Worm (Caenorhabditis elegans) whole organism, L4 larva: ENCODE data around the gene R02E4.2.

ENCODE experiments used
- F10B5.3 ChIP-seq: sonication (generic microtip); optimal IDR thresholded peaks from 2 replicates; lab custom pipeline; 2016; ENCODE audit warnings: mild to moderate bottlenecking, missing genetic modification characterization, missing compliant biosample characterization
- R02D3.7 ChIP-seq: fragments of 150-350 bp; sonication (generic microtip); optimal IDR thresholded peaks from 3 replicates; lab custom pipeline; 2014; ENCODE audit warnings: missing biosample characterization, missing genetic modification characterization
- Y105C5A.15 ChIP-seq: fragments of 200-800 bp; sonication (Bioruptor generic); IDR thresholded peaks from 2 replicates; pipeline ENCODE4 v1.3.6; 2022; ENCODE audit warnings: missing genetic modification characterization, missing compliant biosample characterization
- Y5F2A.4 ChIP-seq: fragments of 200-800 bp; sonication (Bioruptor generic); optimal IDR thresholded peaks from 2 replicates; lab custom pipeline; 2018; ENCODE audit warnings: mild to moderate bottlenecking, missing genetic modification characterization, missing compliant biosample characterization
- ZK546.5 ChIP-seq, 2 experiments: sonication (generic microtip); optimal IDR thresholded peaks; 2 replicates each; lab custom pipeline; 2017; ENCODE audit warnings: missing biosample characterization in 2 of 2, missing genetic modification characterization in 2 of 2
- attf-4 ChIP-seq: sonication (generic microtip); optimal IDR thresholded peaks from 3 replicates; lab custom pipeline; 2017; ENCODE audit warnings: missing biosample characterization, missing genetic modification characterization
- ceh-20 ChIP-seq: fragments of 200-800 bp; sonication (Bioruptor generic); IDR thresholded peaks from 2 replicates; pipeline ENCODE4 v1.3.6; 2022; ENCODE audit warnings: missing genetic modification reagents, missing genetic modification characterization, missing compliant biosample characterization
- ceh-28 ChIP-seq: fragments of 150-350 bp; optimal IDR thresholded peaks from 2 replicates; lab custom pipeline; 2014; ENCODE audit warnings: missing biosample characterization, missing genetic modification reagents, missing genetic modification characterization
- ceh-32 ChIP-seq: sonication (generic microtip); optimal IDR thresholded peaks from 2 replicates; lab custom pipeline; 2016; ENCODE audit warnings: mild to moderate bottlenecking, missing genetic modification characterization, missing compliant biosample characterization; ENCODE audit not compliant: poor library complexity
- ceh-44 ChIP-seq: fragments of 200-800 bp; sonication (Bioruptor generic); IDR thresholded peaks from 2 replicates; pipeline ENCODE4 v1.3.6; 2022; ENCODE audit warnings: missing genetic modification reagents, missing genetic modification characterization, missing compliant biosample characterization
- ceh-62 ChIP-seq: sonication (generic microtip); optimal IDR thresholded peaks from 2 replicates; lab custom pipeline; 2017; ENCODE audit warnings: missing biosample characterization, missing genetic modification characterization
- ceh-82 ChIP-seq: sonication (generic microtip); optimal IDR thresholded peaks from 2 replicates; lab custom pipeline; 2017; ENCODE audit warnings: missing biosample characterization, missing genetic modification characterization
- ces-1 ChIP-seq: fragments of 150-350 bp; sonication (generic microtip); optimal IDR thresholded peaks from 4 replicates; lab custom pipeline; 2014; ENCODE audit warnings: missing biosample characterization, missing genetic modification reagents, missing genetic modification characterization
- ctbp-1 ChIP-seq: fragments of 200-800 bp; sonication (Bioruptor generic); IDR thresholded peaks from 2 replicates; pipeline ENCODE4 v1.3.6; 2022; ENCODE audit warnings: missing genetic modification reagents, missing genetic modification characterization, missing compliant biosample characterization
- daf-16 ChIP-seq, 3 experiments: sonication (generic microtip); optimal IDR thresholded peaks; 2 replicates each; lab custom pipeline; 2016 to 2017; ENCODE audit warnings: missing genetic modification characterization in 3 of 3, missing genetic modification reagents in 3 of 3, mild to moderate bottlenecking in 2 of 3, missing compliant biosample characterization in 2 of 3, missing biosample characterization in 1 of 3, moderate library complexity in 1 of 3
- duxl-1 ChIP-seq: sonication (generic microtip); optimal IDR thresholded peaks from 2 replicates; lab custom pipeline; 2016; ENCODE audit warnings: mild to moderate bottlenecking, missing genetic modification characterization, moderate library complexity, missing compliant biosample characterization; ENCODE audit not compliant: poor library complexity
- dve-1 ChIP-seq: sonication (generic microtip); optimal IDR thresholded peaks from 2 replicates; lab custom pipeline; 2017; ENCODE audit warnings: antibody characterized with exemption, mild to moderate bottlenecking, missing genetic modification characterization, missing compliant biosample characterization; ENCODE audit not compliant: insufficient read depth
- egl-27 ChIP-seq: sonication (generic microtip); optimal IDR thresholded peaks from 3 replicates; lab custom pipeline; 2017; ENCODE audit warnings: missing biosample characterization, missing genetic modification reagents, missing genetic modification characterization
- fkh-10 ChIP-seq: fragments of 150-350 bp; optimal IDR thresholded peaks from 2 replicates; lab custom pipeline; 2014; ENCODE audit warnings: missing biosample characterization, missing genetic modification reagents, missing genetic modification characterization
- hlh-11 ChIP-seq: fragments of 200-800 bp; sonication (Bioruptor generic); optimal IDR thresholded peaks from 2 replicates; lab custom pipeline; 2018; ENCODE audit warnings: mild to moderate bottlenecking, missing genetic modification characterization, missing compliant biosample characterization
- lim-7 ChIP-seq: fragments of 200-800 bp; sonication (Bioruptor generic); IDR thresholded peaks from 2 replicates; pipeline ENCODE4 v1.3.6; 2022; ENCODE audit warnings: missing genetic modification characterization, missing compliant biosample characterization
- lin-29 ChIP-seq: fragments of 200-800 bp; sonication (Bioruptor generic); IDR thresholded peaks from 2 replicates; pipeline ENCODE4 v1.3.6; 2022; ENCODE audit warnings: missing genetic modification reagents, missing genetic modification characterization, missing compliant biosample characterization
- lir-3 ChIP-seq: sonication (generic microtip); optimal IDR thresholded peaks from 2 replicates; lab custom pipeline; 2016; ENCODE audit warnings: mild to moderate bottlenecking, missing genetic modification characterization, missing compliant biosample characterization
- madf-5 ChIP-seq, 2 experiments: fragments of 200-800 bp; sonication (Bioruptor generic); IDR thresholded peaks; 2 replicates each; pipeline ENCODE4 v1.3.6; 2022; ENCODE audit warnings: missing compliant biosample characterization in 2 of 2, missing genetic modification characterization in 2 of 2
- mep-1 ChIP-seq: fragments of 150-350 bp; sonication (generic microtip); optimal IDR thresholded peaks from 3 replicates; lab custom pipeline; 2014; ENCODE audit warnings: missing biosample characterization, missing genetic modification characterization
- mes-2 ChIP-seq: sonication (generic microtip); optimal IDR thresholded peaks from 2 replicates; lab custom pipeline; 2016; ENCODE audit warnings: missing genotype, mild to moderate bottlenecking, missing genetic modification characterization, missing compliant biosample characterization; ENCODE audit not compliant: poor library complexity, severe bottlenecking
- mxl-2 ChIP-seq: fragments of 200-800 bp; sonication (Bioruptor generic); conservative IDR thresholded peaks from 2 replicates; pipeline ENCODE4 v1.3.6; 2022; ENCODE audit warnings: missing genetic modification reagents, missing genetic modification characterization, missing compliant biosample characterization
- nhr-10 ChIP-seq: fragments of 150-350 bp; optimal IDR thresholded peaks from 2 replicates; lab custom pipeline; 2014; ENCODE audit warnings: missing biosample characterization, missing genetic modification characterization
- nhr-111 ChIP-seq: fragments of 200-800 bp; sonication (Bioruptor generic); optimal IDR thresholded peaks from 2 replicates; lab custom pipeline; 2018; ENCODE audit warnings: mild to moderate bottlenecking, missing genetic modification characterization, missing compliant biosample characterization
- nhr-237 ChIP-seq: sonication (generic microtip); optimal IDR thresholded peaks from 2 replicates; lab custom pipeline; 2017; ENCODE audit warnings: missing biosample characterization, missing genetic modification characterization
- nhr-25 ChIP-seq: sonication (generic microtip); optimal IDR thresholded peaks from 2 replicates; lab custom pipeline; 2017; ENCODE audit warnings: missing genetic modification characterization, mild to moderate bottlenecking, missing compliant biosample characterization, antibody characterized with exemption, moderate library complexity, borderline replicate concordance; ENCODE audit not compliant: insufficient read depth
- nhr-41 ChIP-seq: fragments of 200-800 bp; sonication (Bioruptor generic); IDR thresholded peaks from 2 replicates; pipeline ENCODE4 v1.3.6; 2022; ENCODE audit warnings: missing genetic modification reagents, missing genetic modification characterization, missing compliant biosample characterization
- nhr-48 ChIP-seq: sonication (generic microtip); optimal IDR thresholded peaks from 2 replicates; lab custom pipeline; 2016; ENCODE audit warnings: mild to moderate bottlenecking, missing genetic modification characterization, missing compliant biosample characterization
- nhr-6 ChIP-seq: fragments of 150-350 bp; optimal IDR thresholded peaks from 2 replicates; lab custom pipeline; 2014; ENCODE audit warnings: missing biosample characterization, missing genetic modification characterization
- nhr-76 ChIP-seq: fragments of 150-350 bp; optimal IDR thresholded peaks from 2 replicates; lab custom pipeline; 2014; ENCODE audit warnings: missing biosample characterization, missing genetic modification characterization
- nhr-77 ChIP-seq: fragments of 150-350 bp; optimal IDR thresholded peaks from 2 replicates; lab custom pipeline; 2014; ENCODE audit warnings: missing biosample characterization, missing genetic modification characterization
- php-3 ChIP-seq: fragments of 200-800 bp; sonication (Bioruptor generic); IDR thresholded peaks from 2 replicates; pipeline ENCODE4 v1.3.6; 2022; ENCODE audit warnings: missing genetic modification reagents, missing genetic modification characterization, missing compliant biosample characterization
- rbr-2 ChIP-seq: sonication (generic microtip); optimal IDR thresholded peaks from 2 replicates; lab custom pipeline; 2016; ENCODE audit warnings: missing genotype, missing genetic modification characterization, missing compliant biosample characterization
- sdz-12 ChIP-seq: fragments of 200-800 bp; sonication (Bioruptor generic); optimal IDR thresholded peaks from 2 replicates; lab custom pipeline; 2018; ENCODE audit warnings: mild to moderate bottlenecking, missing genetic modification characterization, missing compliant biosample characterization
- set-16 ChIP-seq: fragments of 200-800 bp; sonication (Bioruptor generic); IDR thresholded peaks from 2 replicates; pipeline ENCODE4 v1.3.6; 2022; ENCODE audit warnings: missing genetic modification reagents, missing genetic modification characterization, missing compliant biosample characterization
- skn-1 ChIP-seq: fragments of 150-350 bp; optimal IDR thresholded peaks from 2 replicates; lab custom pipeline; 2014; ENCODE audit warnings: missing biosample characterization, missing genetic modification characterization
- snpc-4 ChIP-seq: fragments of 150-350 bp; optimal IDR thresholded peaks from 2 replicates; lab custom pipeline; 2014; ENCODE audit warnings: missing biosample characterization, missing genetic modification characterization
- spr-3 ChIP-seq: fragments of 200-800 bp; sonication (Bioruptor generic); optimal IDR thresholded peaks from 2 replicates; lab custom pipeline; 2018; ENCODE audit warnings: mild to moderate bottlenecking, missing genetic modification characterization, missing compliant biosample characterization
- tra-1 ChIP-seq: fragments of 200-800 bp; sonication (Bioruptor generic); IDR thresholded peaks from 2 replicates; pipeline ENCODE4 v1.3.6; 2022; ENCODE audit warnings: missing genetic modification reagents, missing genetic modification characterization, missing compliant biosample characterization
- unc-130 ChIP-seq: sonication (generic microtip); optimal IDR thresholded peaks from 2 replicates; lab custom pipeline; 2016; ENCODE audit warnings: missing genetic modification reagents, missing genetic modification characterization, missing compliant biosample characterization
- unc-62 ChIP-seq, 3 experiments: fragments of 150-350 bp in 1 of 3; sonication (generic microtip); optimal IDR thresholded peaks in 2 of 3; peaks in 1 of 3; 1 replicate in 1 of 3; 2 replicates in 2 of 3; lab custom pipeline; 2014 to 2017; ENCODE audit warnings: missing biosample characterization in 3 of 3, missing genetic modification characterization in 3 of 3, missing genetic modification reagents in 3 of 3, missing genotype in 1 of 3
- zag-1 ChIP-seq: fragments of 150-350 bp; optimal IDR thresholded peaks from 2 replicates; lab custom pipeline; 2014; ENCODE audit warnings: missing biosample characterization, missing genetic modification characterization
- zip-11 ChIP-seq: fragments of 200-800 bp; sonication (Bioruptor generic); IDR thresholded peaks from 2 replicates; pipeline ENCODE4 v1.3.6; 2022; ENCODE audit warnings: missing genetic modification characterization, missing compliant biosample characterization
- zip-2 ChIP-seq: fragments of 150-350 bp; optimal IDR thresholded peaks from 2 replicates; lab custom pipeline; 2014; ENCODE audit warnings: missing biosample characterization, missing genetic modification characterization
- ztf-11 ChIP-seq: fragments of 150-350 bp; optimal IDR thresholded peaks from 2 replicates; lab custom pipeline; 2014; ENCODE audit warnings: missing biosample characterization, missing genetic modification characterization
- ztf-7 ChIP-seq: fragments of 150-350 bp; optimal IDR thresholded peaks from 2 replicates; lab custom pipeline; 2014; ENCODE audit warnings: missing biosample characterization, missing genetic modification characterization

R02E4.2 gene

DNA sequence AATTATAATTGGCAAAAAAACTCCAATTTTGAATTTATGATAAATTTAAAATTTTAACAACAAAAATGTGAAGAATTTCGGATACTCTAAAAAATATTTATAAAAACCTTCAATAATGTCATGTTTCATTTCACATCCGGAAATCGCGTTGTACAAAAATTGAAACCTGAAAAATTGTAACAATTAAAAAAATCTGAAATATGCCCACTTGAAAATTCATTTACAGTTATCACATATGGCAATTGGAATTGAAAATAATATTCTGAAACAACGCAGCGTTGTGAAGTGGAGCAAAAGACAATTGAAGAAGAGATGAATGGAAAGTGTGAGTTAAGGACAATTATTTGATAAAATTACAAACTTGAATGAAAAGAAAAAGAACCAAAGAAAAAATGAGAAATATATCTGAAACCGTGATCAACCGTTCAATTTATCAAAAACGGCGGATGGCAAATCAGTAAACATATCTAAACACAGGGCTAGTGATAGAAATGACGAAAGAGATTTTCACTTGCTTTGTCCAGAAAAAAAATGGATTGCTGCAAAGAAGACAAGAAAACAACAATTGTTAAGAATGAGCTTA lies 41.3 kb downstream of the R02E4.2 start (continued):
- TF ChIP-seq nhr-76 (tag; lab: Kevin White, UChicago) (no peak), ceh-44 (GFP tag; lab: Robert Waterston, UW) (no peak), ZK546.5 (tag; optimal IDR thresholded peaks at IDR 0.05; lab: Kevin White, UChicago) (no peak), zip-2 (tag; lab: Kevin White, UChicago) (peak; percentile 11), ceh-62 (no peak), lir-3 (no peak), ctbp-1 (GFP tag; lab: Robert Waterston, UW) (no peak), egl-27 (tag; lab: Kevin White, UChicago) (no peak), mes-2 (tag; lab: Kevin White, UChicago) (no peak), snpc-4 (tag; lab: Kevin White, UChicago) (no peak), php-3 (GFP tag; lab: Robert Waterston, UW) (no peak), rbr-2 (no peak), ceh-82 (tag; lab: Kevin White, UChicago) (no peak), Y5F2A.4 (no peak), nhr-48 (no peak), R02D3.7 (tag; lab: Kevin White, UChicago) (no peak), ces-1 (GFP tag; lab: Kevin White, UChicago) (no peak), madf-5 (GFP tag; IDR thresholded peaks at IDR 0.05; lab: Robert Waterston, UW) (no peak), nhr-41 (GFP tag; lab: Robert Waterston, UW) (0 out of 2 replicates have a peak, but pooled peaks have one; percentile 8), nhr-6 (tag; lab: Kevin White, UChicago) (no peak), set-16 (GFP tag; lab: Robert Waterston, UW) (no peak), zag-1 (tag; lab: Kevin White, UChicago) (no peak), ztf-7 (tag; lab: Kevin White, UChicago) (no peak), unc-62 (GFP tag; optimal IDR thresholded peaks at IDR 0.05 in 1 of 2; lab: Kevin White, UChicago) (no peak), unc-62 (tag; optimal IDR thresholded peaks at IDR 0.05; lab: Kevin White, UChicago) (no peak), F10B5.3 (tag; lab: Kevin White, UChicago) (no peak), duxl-1 (no peak), ceh-32 (tag; lab: Kevin White, UChicago) (no peak), unc-130 (GFP tag; lab: Kevin White, UChicago) (no peak), zip-11 (no peak), spr-3 (GFP tag; lab: Kevin White, UChicago) (no peak), dve-1 (no peak), nhr-111 (GFP tag; lab: Kevin White, UChicago) (no peak), Y105C5A.15 (GFP tag; lab: Robert Waterston, UW) (no peak), ceh-28 (no peak), mxl-2 (GFP tag; lab: Robert Waterston, UW) (no peak), attf-4 (no peak), hlh-11 (tag; lab: Kevin White, UChicago) (no peak), nhr-237 (tag; lab: Kevin White, UChicago) (no peak), ztf-11 (tag; lab: Kevin White, UChicago) (no peak), ceh-20 (GFP tag; lab: Robert Waterston, UW) (no peak), tra-1 (GFP tag; lab: Robert Waterston, UW) (no peak), fkh-10 (no peak), skn-1 (tag; lab: Kevin White, UChicago) (no peak), daf-16 (GFP tag; optimal IDR thresholded peaks at IDR 0.05; lab: Kevin White, UChicago) (no peak), daf-16 (tag; optimal IDR thresholded peaks at IDR 0.05; lab: Kevin White, UChicago) (peak; percentile 22), nhr-10 (tag; lab: Kevin White, UChicago) (no peak), nhr-77 (tag; lab: Kevin White, UChicago) (no peak), sdz-12 (GFP tag; lab: Kevin White, UChicago) (no peak), lim-7 (no peak), nhr-25 (tag; lab: Kevin White, UChicago) (peak; percentile 23), lin-29 (no peak), mep-1 (tag; lab: Kevin White, UChicago) (no peak)
